Worm (Caenorhabditis elegans) whole organism, L1 larva: ENCODE data around the gene C18D11.1.

ENCODE experiments used
- C04F5.9 ChIP-seq: sonication (generic microtip); optimal IDR thresholded peaks from 2 replicates; lab custom pipeline; 2016; ENCODE audit warnings: missing genetic modification characterization, missing compliant biosample characterization
- F16B12.6 ChIP-seq: fragments of 150-350 bp; optimal IDR thresholded peaks from 2 replicates; lab custom pipeline; 2014; ENCODE audit warnings: missing biosample characterization, missing genetic modification characterization
- aha-1 ChIP-seq: fragments of 150-350 bp; optimal IDR thresholded peaks from 2 replicates; lab custom pipeline; 2014; ENCODE audit warnings: missing biosample characterization, missing genetic modification characterization
- alr-1 ChIP-seq: fragments of 200-800 bp; sonication (Bioruptor generic); optimal IDR thresholded peaks from 2 replicates; lab custom pipeline; 2018; ENCODE audit warnings: borderline replicate concordance, mild to moderate bottlenecking, missing genetic modification characterization, missing compliant biosample characterization
- aly-2 ChIP-seq: fragments of 150-350 bp; optimal IDR thresholded peaks from 2 replicates; lab custom pipeline; 2014; ENCODE audit warnings: missing biosample characterization, missing genetic modification characterization
- ama-1 ChIP-seq: fragments of 150-350 bp; optimal IDR thresholded peaks from 2 replicates; lab custom pipeline; 2014
- ceh-63 ChIP-seq: fragments of 200-800 bp; sonication (Bioruptor generic); optimal IDR thresholded peaks from 2 replicates; lab custom pipeline; 2018; ENCODE audit warnings: mild to moderate bottlenecking, missing genetic modification characterization, missing compliant biosample characterization
- ceh-8 ChIP-seq: fragments of 200-800 bp; sonication (Bioruptor generic); optimal IDR thresholded peaks from 2 replicates; lab custom pipeline; 2018; ENCODE audit warnings: mild to moderate bottlenecking, missing genetic modification characterization, moderate library complexity, missing compliant biosample characterization
- ceh-88 ChIP-seq: fragments of 200-800 bp; sonication (Bioruptor generic); IDR thresholded peaks from 2 replicates; pipeline ENCODE4 v1.3.6; 2022; ENCODE audit warnings: missing genetic modification characterization, missing compliant biosample characterization
- efl-1 ChIP-seq, 4 experiments: fragments of 150-350 bp; optimal IDR thresholded peaks in 3 of 4; peaks in 1 of 4; 1 replicate in 1 of 4; 2 replicates in 3 of 4; lab custom pipeline; 2014; ENCODE audit warnings: missing biosample characterization in 2 of 4, missing genetic modification characterization in 2 of 4, missing genetic modification reagents in 2 of 4
- egl-27 ChIP-seq, 2 experiments: fragments of 150-350 bp in 1 of 2; sonication (generic microtip); optimal IDR thresholded peaks; 3 replicates each; lab custom pipeline; 2017 to 2018; ENCODE audit warnings: missing biosample characterization in 2 of 2, missing genetic modification characterization in 2 of 2, missing genetic modification reagents in 2 of 2
- elt-2 ChIP-seq: sonication (generic microtip); optimal IDR thresholded peaks from 2 replicates; lab custom pipeline; 2016; ENCODE audit warnings: missing genetic modification characterization, mild to moderate bottlenecking, inconsistent platforms, missing compliant biosample characterization, missing genetic modification reagents
- elt-3 ChIP-seq, 6 experiments: fragments of 150-350 bp in 1 of 6; sonication (generic microtip); optimal IDR thresholded peaks; 2 replicates each; lab custom pipeline; 2017 to 2018; ENCODE audit warnings: missing biosample characterization in 6 of 6, missing genetic modification characterization in 6 of 6, inconsistent platforms in 1 of 6
- ets-5 ChIP-seq: fragments of 200-800 bp; sonication (Bioruptor generic); IDR thresholded peaks from 2 replicates; pipeline ENCODE4 v1.3.6; 2022; ENCODE audit warnings: missing genetic modification characterization, missing compliant biosample characterization
- fkh-8 ChIP-seq: sonication (generic microtip); optimal IDR thresholded peaks from 2 replicates; lab custom pipeline; 2016; ENCODE audit warnings: mild to moderate bottlenecking, missing genetic modification characterization, missing compliant biosample characterization
- fos-1 ChIP-seq: fragments of 150-350 bp; optimal IDR thresholded peaks from 2 replicates; lab custom pipeline; 2014; ENCODE audit warnings: missing biosample characterization, missing genetic modification characterization
- grh-1 ChIP-seq: fragments of 200-800 bp; sonication (Bioruptor generic); IDR thresholded peaks from 2 replicates; pipeline ENCODE4 v1.3.6; 2022; ENCODE audit warnings: missing genetic modification reagents, missing genetic modification characterization, missing compliant biosample characterization
- hlh-4 ChIP-seq: sonication (generic microtip); optimal IDR thresholded peaks from 2 replicates; lab custom pipeline; 2016; ENCODE audit warnings: mild to moderate bottlenecking, missing genetic modification characterization, missing compliant biosample characterization
- jun-1 ChIP-seq: fragments of 150-350 bp; optimal IDR thresholded peaks from 2 replicates; lab custom pipeline; 2014; ENCODE audit warnings: missing biosample characterization, missing genetic modification reagents, missing genetic modification characterization
- lin-13 ChIP-seq: fragments of 150-350 bp; optimal IDR thresholded peaks from 2 replicates; lab custom pipeline; 2014; ENCODE audit warnings: missing biosample characterization, missing genetic modification reagents, missing genetic modification characterization
- lin-14 ChIP-seq: fragments of 200-800 bp; sonication (Bioruptor generic); optimal IDR thresholded peaks from 2 replicates; lab custom pipeline; 2018; ENCODE audit warnings: mild to moderate bottlenecking, missing genetic modification characterization, moderate library complexity, missing compliant biosample characterization
- lin-39 ChIP-seq: fragments of 150-350 bp; optimal IDR thresholded peaks from 2 replicates; lab custom pipeline; 2014; ENCODE audit warnings: missing biosample characterization, missing genetic modification reagents, missing genetic modification characterization
- lsy-2 ChIP-seq, 2 experiments: fragments of 150-350 bp; optimal IDR thresholded peaks; 2 replicates each; lab custom pipeline; 2014; ENCODE audit warnings: missing biosample characterization in 2 of 2, missing genetic modification characterization in 2 of 2
- mab-9 ChIP-seq: fragments of 200-800 bp; sonication (Bioruptor generic); IDR thresholded peaks from 2 replicates; pipeline ENCODE4 v1.3.6; 2022; ENCODE audit warnings: missing genetic modification reagents, missing genetic modification characterization, missing compliant biosample characterization
- mdl-1 ChIP-seq, 2 experiments: fragments of 150-350 bp; optimal IDR thresholded peaks; 2 replicates each; lab custom pipeline; 2014 to 2017; ENCODE audit warnings: missing biosample characterization in 2 of 2, missing genetic modification characterization in 2 of 2, inconsistent platforms in 1 of 2
- mef-2 ChIP-seq: fragments of 150-350 bp; optimal IDR thresholded peaks from 2 replicates; lab custom pipeline; 2014; ENCODE audit warnings: missing biosample characterization, missing genetic modification characterization
- nhr-11 ChIP-seq: fragments of 150-350 bp; optimal IDR thresholded peaks from 2 replicates; lab custom pipeline; 2014; ENCODE audit warnings: missing biosample characterization, missing genetic modification characterization
- nhr-19 ChIP-seq: fragments of 200-800 bp; sonication (Bioruptor generic); conservative IDR thresholded peaks from 2 replicates; pipeline ENCODE4 v1.3.6; 2022; ENCODE audit warnings: missing genetic modification characterization, missing compliant biosample characterization
- nhr-20 ChIP-seq: sonication (generic microtip); optimal IDR thresholded peaks from 2 replicates; lab custom pipeline; 2016; ENCODE audit warnings: mild to moderate bottlenecking, missing genetic modification characterization, missing compliant biosample characterization
- nhr-237 ChIP-seq: fragments of 150-350 bp; optimal IDR thresholded peaks from 2 replicates; lab custom pipeline; 2014; ENCODE audit warnings: missing biosample characterization, missing genetic modification characterization
- nhr-28 ChIP-seq: fragments of 150-350 bp; optimal IDR thresholded peaks from 2 replicates; lab custom pipeline; 2014; ENCODE audit warnings: missing biosample characterization, missing genetic modification characterization
- nhr-47 ChIP-seq: sonication (generic microtip); optimal IDR thresholded peaks from 2 replicates; lab custom pipeline; 2016; ENCODE audit warnings: mild to moderate bottlenecking, missing genetic modification characterization, moderate library complexity, missing compliant biosample characterization
- nhr-71 ChIP-seq: sonication (generic microtip); optimal IDR thresholded peaks from 2 replicates; lab custom pipeline; 2016; ENCODE audit warnings: mild to moderate bottlenecking, missing genetic modification characterization, moderate library complexity, missing compliant biosample characterization
- nhr-77 ChIP-seq: fragments of 150-350 bp; optimal IDR thresholded peaks from 2 replicates; lab custom pipeline; 2014; ENCODE audit warnings: missing biosample characterization, missing genetic modification characterization
- pag-3 ChIP-seq: sonication (generic microtip); optimal IDR thresholded peaks from 2 replicates; lab custom pipeline; 2017; ENCODE audit warnings: missing genetic modification characterization, mild to moderate bottlenecking, missing compliant biosample characterization, antibody characterized with exemption, borderline replicate concordance; ENCODE audit not compliant: insufficient read depth
- pax-3 ChIP-seq: fragments of 200-800 bp; sonication (Bioruptor generic); optimal IDR thresholded peaks from 2 replicates; lab custom pipeline; 2018; ENCODE audit warnings: mild to moderate bottlenecking, missing genetic modification characterization, moderate library complexity, missing compliant biosample characterization
- rnt-1 ChIP-seq: sonication (generic microtip); optimal IDR thresholded peaks from 2 replicates; lab custom pipeline; 2016; ENCODE audit warnings: mild to moderate bottlenecking, missing genetic modification characterization, moderate library complexity, missing compliant biosample characterization
- skn-1 ChIP-seq: fragments of 150-350 bp; optimal IDR thresholded peaks from 2 replicates; lab custom pipeline; 2014; ENCODE audit warnings: missing biosample characterization, missing genetic modification characterization
- snpc-4 ChIP-seq: fragments of 150-350 bp; optimal IDR thresholded peaks from 2 replicates; lab custom pipeline; 2014; ENCODE audit warnings: missing biosample characterization, missing genetic modification characterization
- snu-23 ChIP-seq: sonication (generic microtip); optimal IDR thresholded peaks from 2 replicates; lab custom pipeline; 2016; ENCODE audit warnings: missing genetic modification characterization, missing compliant biosample characterization
- sox-4 ChIP-seq: sonication (generic microtip); optimal IDR thresholded peaks from 2 replicates; lab custom pipeline; 2016; ENCODE audit warnings: missing genetic modification characterization, missing compliant biosample characterization
- sptf-1 ChIP-seq: fragments of 150-350 bp; optimal IDR thresholded peaks from 2 replicates; lab custom pipeline; 2014; ENCODE audit warnings: missing biosample characterization, missing genetic modification characterization
- tbx-2 ChIP-seq: sonication (generic microtip); optimal IDR thresholded peaks from 2 replicates; lab custom pipeline; 2016; ENCODE audit warnings: missing genetic modification characterization, missing compliant biosample characterization
- unc-30 ChIP-seq: sonication (generic microtip); optimal IDR thresholded peaks from 2 replicates; lab custom pipeline; 2017; ENCODE audit warnings: missing biosample characterization, missing genetic modification characterization
- unc-98 ChIP-seq: fragments of 200-800 bp; sonication (Bioruptor generic); IDR thresholded peaks from 2 replicates; pipeline ENCODE4 v1.3.6; 2022; ENCODE audit warnings: missing genetic modification characterization, missing compliant biosample characterization
- xbp-1 ChIP-seq: sonication (generic microtip); optimal IDR thresholded peaks from 2 replicates; lab custom pipeline; 2016; ENCODE audit warnings: missing genetic modification characterization, missing compliant biosample characterization
- zag-1 ChIP-seq: fragments of 150-350 bp; optimal IDR thresholded peaks from 2 replicates; lab custom pipeline; 2014; ENCODE audit warnings: missing biosample characterization, missing genetic modification characterization
- ztf-11 ChIP-seq, 2 experiments: sonication (generic microtip); optimal IDR thresholded peaks; 2 replicates each; lab custom pipeline; 2016 to 2017; ENCODE audit warnings: missing genetic modification characterization in 2 of 2, missing biosample characterization in 1 of 2, missing compliant biosample characterization in 1 of 2

The C18D11.1 gene

DNA sequence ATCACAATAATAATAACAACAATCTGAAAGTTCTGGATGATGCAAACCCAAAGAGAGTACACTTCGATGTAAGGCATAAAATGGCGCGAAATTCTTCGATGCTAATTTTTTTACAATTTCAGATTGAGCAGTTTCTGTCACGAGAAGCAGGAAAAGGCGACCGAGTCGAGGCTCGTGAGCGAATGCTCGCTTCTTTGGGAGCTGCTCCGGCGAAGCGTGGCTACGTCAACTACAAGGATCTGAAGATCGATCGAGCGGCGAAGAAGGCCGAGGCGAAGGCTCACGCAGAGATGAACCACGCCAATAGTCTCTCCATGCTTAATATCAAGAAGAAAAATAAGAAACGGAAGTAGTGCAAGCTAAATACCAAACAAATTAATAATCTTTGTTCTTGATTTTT lies 7.7 kb downstream of the C18D11.1 start:
- TF ChIP-seq nhr-19, result no peak
- no peak for TF ChIP-seq mab-9 (GFP tag; lab: Robert Waterston, UW)
- TF ChIP-seq fos-1 (tag; lab: Kevin White, UChicago), result no peak
- no peak for TF ChIP-seq sox-4 (tag; lab: Kevin White, UChicago)

DNA sequence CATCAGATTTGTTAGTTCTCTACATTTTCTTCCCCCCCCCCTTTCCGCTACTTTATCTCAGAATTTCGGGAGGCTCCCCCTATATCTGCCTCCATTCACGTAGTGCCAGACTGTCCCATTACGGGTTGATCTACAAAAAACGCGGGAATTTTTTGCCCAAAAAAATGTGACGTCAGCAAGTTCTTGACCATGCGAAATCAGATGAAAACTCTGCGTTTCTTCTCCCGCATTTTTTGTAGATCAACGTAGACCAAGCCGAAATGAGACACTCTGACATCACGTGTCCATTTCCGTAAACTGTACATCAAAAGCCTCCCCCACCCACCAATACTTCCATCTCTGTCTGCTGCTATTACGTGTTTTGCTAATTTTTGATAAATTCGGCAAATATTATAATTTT lies 8.2 kb downstream of the C18D11.1 start:
- TF ChIP-seq xbp-1 (tag; lab: Kevin White, UChicago), result no peak
- no peak for TF ChIP-seq lin-13 (GFP tag; lab: Kevin White, UChicago)
- TF ChIP-seq nhr-11, result no peak
- no peak for TF ChIP-seq nhr-28 (tag; lab: Kevin White, UChicago)
- no peak for TF ChIP-seq elt-3 (tag; optimal IDR thresholded peaks at IDR 0.05; lab: Kevin White, UChicago)
- TF ChIP-seq zag-1, result no peak
- TF ChIP-seq pax-3 (tag; lab: Kevin White, UChicago), result no peak
- no peak for TF ChIP-seq elt-2 (tag; lab: Kevin White, UChicago)
- TF ChIP-seq alr-1, result no peak
- no peak for TF ChIP-seq ets-5 (GFP tag; lab: Robert Waterston, UW)
- TF ChIP-seq ceh-63 (GFP tag; lab: Kevin White, UChicago), result no peak
- TF ChIP-seq aly-2 (tag; lab: Kevin White, UChicago), result no peak
- no peak for TF ChIP-seq egl-27 (tag; optimal IDR thresholded peaks at IDR 0.05; lab: Kevin White, UChicago)

DNA sequence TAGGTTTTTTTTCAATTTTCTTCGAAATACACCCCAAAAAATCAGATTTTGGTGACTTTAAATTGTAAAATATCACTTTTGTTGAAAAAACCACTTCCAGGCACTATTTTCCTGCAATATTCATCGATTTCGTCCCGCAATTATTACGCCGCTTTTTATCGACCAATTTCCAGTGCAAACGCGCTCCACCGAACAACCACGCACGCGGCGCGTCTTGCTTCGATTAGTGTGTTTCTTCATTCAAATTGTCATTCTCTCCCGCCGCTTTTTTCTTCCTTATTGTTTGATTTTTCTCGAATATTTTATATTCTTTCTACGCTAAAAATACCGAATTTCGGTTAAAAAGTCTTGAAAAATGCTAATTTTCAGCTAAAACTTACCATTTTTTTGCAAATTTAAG lies 9.3 kb downstream of the C18D11.1 start:
- TF ChIP-seq nhr-47 (tag; lab: Kevin White, UChicago) (peak; percentile 56), C04F5.9 (no peak), snpc-4 (peak; percentile 42), ceh-88 (GFP tag; lab: Robert Waterston, UW) (no peak; the same call in 1 of the 2 replicates), rnt-1 (tag; lab: Kevin White, UChicago) (peak; percentile 52), hlh-4 (tag; lab: Kevin White, UChicago) (no peak), skn-1 (tag; lab: Kevin White, UChicago) (peak; percentile 86), nhr-71 (tag; lab: Kevin White, UChicago) (peak; percentile 58), mef-2 (tag; lab: Kevin White, UChicago) (no peak), zag-1 (no peak), unc-98 (GFP tag; lab: Robert Waterston, UW) (no peak; the same call in 1 of the 2 replicates), lin-39 (tag; lab: Kevin White, UChicago) (no peak), nhr-28 (tag; lab: Kevin White, UChicago) (no peak), lsy-2 (tag; optimal IDR thresholded peaks at IDR 0.05; lab: Kevin White, UChicago) (peak; percentile 61 to 90), ceh-63 (GFP tag; lab: Kevin White, UChicago) (no peak), nhr-77 (peak; percentile 47), ztf-11 (tag; optimal IDR thresholded peaks at IDR 0.05; lab: Kevin White, UChicago) (no peak), lin-14 (GFP tag; lab: Kevin White, UChicago) (peak; percentile 78), elt-2 (tag; lab: Kevin White, UChicago) (no peak), pax-3 (tag; lab: Kevin White, UChicago) (no peak), snu-23 (GFP tag; lab: Kevin White, UChicago) (peak; percentile 58), mdl-1 (tag; optimal IDR thresholded peaks at IDR 0.05; lab: Kevin White, UChicago) (peak in 1 of 2 experiments; percentile 88), jun-1 (tag; lab: Kevin White, UChicago) (no peak), tbx-2 (peak; percentile 64), F16B12.6 (tag; lab: Kevin White, UChicago) (peak; percentile 69), aly-2 (tag; lab: Kevin White, UChicago) (no peak), sox-4 (tag; lab: Kevin White, UChicago) (no peak), nhr-11 (no peak), grh-1 (no peak), sptf-1 (no peak), nhr-237 (tag; lab: Kevin White, UChicago) (no peak), efl-1 (optimal IDR thresholded peaks at IDR 0.05; lab: Kevin White, UChicago) (peak; percentile 52 to 71), efl-1 (GFP tag; optimal IDR thresholded peaks at IDR 0.05 in 1 of 2; lab: Kevin White, UChicago) (peak; percentile 74 to 96), fkh-8 (tag; lab: Kevin White, UChicago) (peak; percentile 75), pag-3 (tag; lab: Kevin White, UChicago) (no peak), elt-3 (tag; optimal IDR thresholded peaks at IDR 0.05; lab: Kevin White, UChicago) (peak in 1 of 6 experiments; percentile 24), aha-1 (tag; lab: Kevin White, UChicago) (no peak), nhr-19 (no peak), nhr-20 (tag; lab: Kevin White, UChicago) (peak; percentile 30), ceh-8 (no peak), unc-30 (tag; lab: Kevin White, UChicago) (no peak), ama-1 (lab: Kevin White, UChicago) (no peak)
